Worm (Caenorhabditis elegans) whole organism, L1 larva: ENCODE results near the gene C06E4.3.

ENCODE experiments used
- C04F5.9 ChIP-seq: sonication (generic microtip); optimal IDR thresholded peaks from 2 replicates; lab custom pipeline; 2016; ENCODE audit warnings: missing genetic modification characterization, missing compliant biosample characterization
- C16A3.4 ChIP-seq: fragments of 150-350 bp; optimal IDR thresholded peaks from 2 replicates; lab custom pipeline; 2014; ENCODE audit warnings: missing biosample characterization, missing genetic modification characterization
- C34B4.2 ChIP-seq: sonication (generic microtip); optimal IDR thresholded peaks from 2 replicates; lab custom pipeline; 2017; ENCODE audit warnings: mild to moderate bottlenecking, missing genetic modification characterization, missing compliant biosample characterization
- F16B12.6 ChIP-seq: fragments of 150-350 bp; optimal IDR thresholded peaks from 2 replicates; lab custom pipeline; 2014; ENCODE audit warnings: missing biosample characterization, missing genetic modification characterization
- aly-2 ChIP-seq: fragments of 150-350 bp; optimal IDR thresholded peaks from 2 replicates; lab custom pipeline; 2014; ENCODE audit warnings: missing biosample characterization, missing genetic modification characterization
- ama-1 ChIP-seq: fragments of 150-350 bp; optimal IDR thresholded peaks from 2 replicates; lab custom pipeline; 2014
- blmp-1 ChIP-seq: fragments of 150-350 bp; optimal IDR thresholded peaks from 2 replicates; lab custom pipeline; 2014; ENCODE audit warnings: missing biosample characterization, missing genetic modification characterization
- ceh-8 ChIP-seq: fragments of 200-800 bp; sonication (Bioruptor generic); optimal IDR thresholded peaks from 2 replicates; lab custom pipeline; 2018; ENCODE audit warnings: mild to moderate bottlenecking, missing genetic modification characterization, moderate library complexity, missing compliant biosample characterization
- ceh-90 ChIP-seq: sonication (generic microtip); optimal IDR thresholded peaks from 2 replicates; lab custom pipeline; 2016; ENCODE audit warnings: missing genetic modification characterization, missing compliant biosample characterization
- ces-1 ChIP-seq: fragments of 150-350 bp; optimal IDR thresholded peaks from 2 replicates; lab custom pipeline; 2014; ENCODE audit warnings: missing biosample characterization, missing genetic modification reagents, missing genetic modification characterization
- dpl-1 ChIP-seq, 3 experiments: fragments of 150-350 bp in 2 of 3; sonication (generic microtip) in 1 of 3; optimal IDR thresholded peaks; 2 replicates each; lab custom pipeline; 2014 to 2017; ENCODE audit warnings: missing biosample characterization in 3 of 3, missing genetic modification characterization in 3 of 3, missing genetic modification reagents in 3 of 3
- dsc-1 ChIP-seq: sonication (generic microtip); optimal IDR thresholded peaks from 2 replicates; lab custom pipeline; 2016; ENCODE audit warnings: mild to moderate bottlenecking, missing genetic modification characterization, missing compliant biosample characterization
- efl-1 ChIP-seq, 4 experiments: fragments of 150-350 bp; optimal IDR thresholded peaks in 3 of 4; peaks in 1 of 4; 1 replicate in 1 of 4; 2 replicates in 3 of 4; lab custom pipeline; 2014; ENCODE audit warnings: missing biosample characterization in 2 of 4, missing genetic modification characterization in 2 of 4, missing genetic modification reagents in 2 of 4
- egl-13 ChIP-seq: sonication (generic microtip); optimal IDR thresholded peaks from 2 replicates; lab custom pipeline; 2016; ENCODE audit warnings: missing genotype, missing genetic modification reagents, missing genetic modification characterization, missing compliant biosample characterization
- egl-27 ChIP-seq, 2 experiments: fragments of 150-350 bp in 1 of 2; sonication (generic microtip); optimal IDR thresholded peaks; 3 replicates each; lab custom pipeline; 2017 to 2018; ENCODE audit warnings: missing biosample characterization in 2 of 2, missing genetic modification characterization in 2 of 2, missing genetic modification reagents in 2 of 2
- elt-3 ChIP-seq, 6 experiments: fragments of 150-350 bp in 1 of 6; sonication (generic microtip); optimal IDR thresholded peaks; 2 replicates each; lab custom pipeline; 2017 to 2018; ENCODE audit warnings: missing biosample characterization in 6 of 6, missing genetic modification characterization in 6 of 6, inconsistent platforms in 1 of 6
- fkh-10 ChIP-seq: sonication (generic microtip); optimal IDR thresholded peaks from 2 replicates; lab custom pipeline; 2017; ENCODE audit warnings: missing biosample characterization, missing genetic modification reagents, missing genetic modification characterization
- fkh-4 ChIP-seq: sonication (generic microtip); optimal IDR thresholded peaks from 2 replicates; lab custom pipeline; 2016; ENCODE audit warnings: missing compliant biosample characterization, missing genetic modification characterization, borderline replicate concordance
- fkh-8 ChIP-seq: sonication (generic microtip); optimal IDR thresholded peaks from 2 replicates; lab custom pipeline; 2016; ENCODE audit warnings: mild to moderate bottlenecking, missing genetic modification characterization, missing compliant biosample characterization
- grh-1 ChIP-seq: fragments of 200-800 bp; sonication (Bioruptor generic); IDR thresholded peaks from 2 replicates; pipeline ENCODE4 v1.3.6; 2022; ENCODE audit warnings: missing genetic modification reagents, missing genetic modification characterization, missing compliant biosample characterization
- hlh-17 ChIP-seq: fragments of 200-800 bp; sonication (Bioruptor generic); optimal IDR thresholded peaks from 2 replicates; lab custom pipeline; 2018; ENCODE audit warnings: missing genetic modification characterization, mild to moderate bottlenecking, missing compliant biosample characterization, moderate library complexity, borderline replicate concordance
- isw-1 ChIP-seq: fragments of 200-800 bp; sonication (Bioruptor generic); IDR thresholded peaks from 2 replicates; pipeline ENCODE4 v1.3.6; 2022; ENCODE audit warnings: missing genetic modification characterization, missing compliant biosample characterization
- jun-1 ChIP-seq: fragments of 150-350 bp; optimal IDR thresholded peaks from 2 replicates; lab custom pipeline; 2014; ENCODE audit warnings: missing biosample characterization, missing genetic modification reagents, missing genetic modification characterization
- lin-14 ChIP-seq: fragments of 200-800 bp; sonication (Bioruptor generic); optimal IDR thresholded peaks from 2 replicates; lab custom pipeline; 2018; ENCODE audit warnings: mild to moderate bottlenecking, missing genetic modification characterization, moderate library complexity, missing compliant biosample characterization
- lin-15B ChIP-seq: fragments of 150-350 bp; sonication (generic microtip); optimal IDR thresholded peaks from 3 replicates; lab custom pipeline; 2014; ENCODE audit warnings: missing biosample characterization, missing genetic modification characterization
- lin-39 ChIP-seq: fragments of 150-350 bp; optimal IDR thresholded peaks from 2 replicates; lab custom pipeline; 2014; ENCODE audit warnings: missing biosample characterization, missing genetic modification reagents, missing genetic modification characterization
- lsy-2 ChIP-seq, 2 experiments: fragments of 150-350 bp; optimal IDR thresholded peaks; 2 replicates each; lab custom pipeline; 2014; ENCODE audit warnings: missing biosample characterization in 2 of 2, missing genetic modification characterization in 2 of 2
- mef-2 ChIP-seq: fragments of 150-350 bp; optimal IDR thresholded peaks from 2 replicates; lab custom pipeline; 2014; ENCODE audit warnings: missing biosample characterization, missing genetic modification characterization
- nhr-11 ChIP-seq: fragments of 150-350 bp; optimal IDR thresholded peaks from 2 replicates; lab custom pipeline; 2014; ENCODE audit warnings: missing biosample characterization, missing genetic modification characterization
- nhr-12 ChIP-seq: sonication (generic microtip); optimal IDR thresholded peaks from 2 replicates; lab custom pipeline; 2017; ENCODE audit warnings: missing biosample characterization, missing genetic modification characterization
- nhr-20 ChIP-seq: sonication (generic microtip); optimal IDR thresholded peaks from 2 replicates; lab custom pipeline; 2016; ENCODE audit warnings: mild to moderate bottlenecking, missing genetic modification characterization, missing compliant biosample characterization
- nhr-237 ChIP-seq: fragments of 150-350 bp; optimal IDR thresholded peaks from 2 replicates; lab custom pipeline; 2014; ENCODE audit warnings: missing biosample characterization, missing genetic modification characterization
- nhr-47 ChIP-seq: sonication (generic microtip); optimal IDR thresholded peaks from 2 replicates; lab custom pipeline; 2016; ENCODE audit warnings: mild to moderate bottlenecking, missing genetic modification characterization, moderate library complexity, missing compliant biosample characterization
- nhr-84 ChIP-seq: sonication (generic microtip); optimal IDR thresholded peaks from 2 replicates; lab custom pipeline; 2017; ENCODE audit warnings: missing biosample characterization, missing genetic modification characterization
- pag-3 ChIP-seq: sonication (generic microtip); optimal IDR thresholded peaks from 2 replicates; lab custom pipeline; 2017; ENCODE audit warnings: missing genetic modification characterization, mild to moderate bottlenecking, missing compliant biosample characterization, antibody characterized with exemption, borderline replicate concordance; ENCODE audit not compliant: insufficient read depth
- pax-3 ChIP-seq: fragments of 200-800 bp; sonication (Bioruptor generic); optimal IDR thresholded peaks from 2 replicates; lab custom pipeline; 2018; ENCODE audit warnings: mild to moderate bottlenecking, missing genetic modification characterization, moderate library complexity, missing compliant biosample characterization
- skn-1 ChIP-seq: fragments of 150-350 bp; optimal IDR thresholded peaks from 2 replicates; lab custom pipeline; 2014; ENCODE audit warnings: missing biosample characterization, missing genetic modification characterization
- snu-23 ChIP-seq: sonication (generic microtip); optimal IDR thresholded peaks from 2 replicates; lab custom pipeline; 2016; ENCODE audit warnings: missing genetic modification characterization, missing compliant biosample characterization
- sox-4 ChIP-seq: sonication (generic microtip); optimal IDR thresholded peaks from 2 replicates; lab custom pipeline; 2016; ENCODE audit warnings: missing genetic modification characterization, missing compliant biosample characterization
- sptf-1 ChIP-seq: fragments of 150-350 bp; optimal IDR thresholded peaks from 2 replicates; lab custom pipeline; 2014; ENCODE audit warnings: missing biosample characterization, missing genetic modification characterization
- sup-37 ChIP-seq: fragments of 200-800 bp; sonication (Bioruptor generic); optimal IDR thresholded peaks from 2 replicates; lab custom pipeline; 2018; ENCODE audit warnings: mild to moderate bottlenecking, missing genetic modification characterization, missing compliant biosample characterization
- swsn-7 ChIP-seq: sonication (generic microtip); optimal IDR thresholded peaks from 2 replicates; lab custom pipeline; 2016; ENCODE audit warnings: missing genetic modification characterization, missing compliant biosample characterization
- unc-30 ChIP-seq: sonication (generic microtip); optimal IDR thresholded peaks from 2 replicates; lab custom pipeline; 2017; ENCODE audit warnings: missing biosample characterization, missing genetic modification characterization
- unc-62 ChIP-seq: fragments of 150-350 bp; optimal IDR thresholded peaks from 2 replicates; lab custom pipeline; 2014; ENCODE audit warnings: missing biosample characterization, missing genetic modification reagents, missing genetic modification characterization
- unc-86 ChIP-seq: sonication (generic microtip); optimal IDR thresholded peaks from 2 replicates; lab custom pipeline; 2016; ENCODE audit warnings: missing genetic modification characterization, missing compliant biosample characterization
- unc-98 ChIP-seq: fragments of 200-800 bp; sonication (Bioruptor generic); IDR thresholded peaks from 2 replicates; pipeline ENCODE4 v1.3.6; 2022; ENCODE audit warnings: missing genetic modification characterization, missing compliant biosample characterization
- xbp-1 ChIP-seq: sonication (generic microtip); optimal IDR thresholded peaks from 2 replicates; lab custom pipeline; 2016; ENCODE audit warnings: missing genetic modification characterization, missing compliant biosample characterization
- zag-1 ChIP-seq: fragments of 150-350 bp; optimal IDR thresholded peaks from 2 replicates; lab custom pipeline; 2014; ENCODE audit warnings: missing biosample characterization, missing genetic modification characterization
- zip-4 ChIP-seq: fragments of 200-800 bp; sonication (Bioruptor generic); optimal IDR thresholded peaks from 2 replicates; lab custom pipeline; 2018; ENCODE audit warnings: mild to moderate bottlenecking, missing genetic modification characterization, moderate library complexity, missing compliant biosample characterization
- ztf-4 ChIP-seq: fragments of 150-350 bp; optimal IDR thresholded peaks from 2 replicates; lab custom pipeline; 2014; ENCODE audit warnings: missing biosample characterization, missing genetic modification characterization

Gene C06E4.3

DNA sequence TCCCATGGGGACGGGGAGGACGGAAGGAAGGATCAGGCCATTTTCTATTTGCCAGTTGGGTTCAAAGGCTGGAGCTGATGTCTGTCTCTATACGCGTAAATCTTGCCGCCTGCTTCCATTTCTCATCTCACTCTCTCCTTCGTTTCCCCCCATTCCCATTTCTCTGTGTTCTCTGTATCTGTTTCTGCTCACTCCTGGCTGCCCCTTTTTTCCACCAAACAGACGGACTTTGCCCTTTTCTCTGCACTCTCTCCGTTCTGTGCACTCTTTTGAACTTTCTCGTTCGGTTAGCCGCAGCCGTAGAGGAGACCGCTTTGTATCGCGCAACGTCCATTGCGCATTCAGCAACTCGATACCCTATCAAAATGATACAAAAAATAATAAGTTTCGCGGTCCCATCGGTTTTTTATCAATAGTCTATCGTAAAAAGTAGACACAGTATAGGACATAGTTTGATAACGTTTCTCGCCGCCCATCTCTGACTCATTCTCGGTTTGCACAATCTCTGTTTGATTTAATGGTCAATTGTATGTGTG lies 25.2 kb upstream of the C06E4.3 start (continued):
- TF ChIP-seq hlh-17 (GFP tag; lab: Kevin White, UChicago) (no peak), lin-15B (no peak), unc-62 (GFP tag; lab: Kevin White, UChicago) (no peak), C04F5.9 (tag; lab: Kevin White, UChicago) (no peak), lin-14 (GFP tag; lab: Kevin White, UChicago) (peak; percentile 90), lin-39 (tag; lab: Kevin White, UChicago) (no peak), fkh-4 (no peak), sox-4 (tag; lab: Kevin White, UChicago) (no peak), egl-13 (tag; lab: Kevin White, UChicago) (peak; percentile 48), C16A3.4 (no peak), mef-2 (tag; lab: Kevin White, UChicago) (no peak), zag-1 (no peak), C34B4.2 (tag; lab: Kevin White, UChicago) (no peak), nhr-20 (tag; lab: Kevin White, UChicago) (peak; percentile 71), dsc-1 (tag; lab: Kevin White, UChicago) (peak; percentile 53), sptf-1 (tag; lab: Kevin White, UChicago) (no peak), blmp-1 (tag; lab: Kevin White, UChicago) (peak; percentile 56), fkh-8 (tag; lab: Kevin White, UChicago) (peak; percentile 75), ces-1 (GFP tag; lab: Kevin White, UChicago) (no peak), ceh-90 (tag; lab: Kevin White, UChicago) (no peak), ama-1 (no peak), nhr-11 (tag; lab: Kevin White, UChicago) (no peak), unc-98 (GFP tag; lab: Robert Waterston, UW) (no peak; the same call in 1 of the 2 replicates), ztf-4 (no peak), egl-27 (tag; optimal IDR thresholded peaks at IDR 0.05; lab: Kevin White, UChicago) (peak in 1 of 2 experiments; percentile 15), aly-2 (tag; lab: Kevin White, UChicago) (peak; percentile 0), elt-3 (tag; optimal IDR thresholded peaks at IDR 0.05; lab: Kevin White, UChicago) (peak in 2 of 6 experiments; percentile 67 to 79), nhr-84 (tag; lab: Kevin White, UChicago) (no peak), unc-86 (peak; percentile 7), nhr-12 (no peak), ceh-8 (no peak), zip-4 (no peak), sup-37 (GFP tag; lab: Kevin White, UChicago) (no peak), dpl-1 (GFP tag; optimal IDR thresholded peaks at IDR 0.05; lab: Kevin White, UChicago) (peak; percentile 15 to 37 (median 18)), F16B12.6 (no peak), unc-30 (tag; lab: Kevin White, UChicago) (no peak), pax-3 (tag; lab: Kevin White, UChicago) (no peak), nhr-237 (tag; lab: Kevin White, UChicago) (no peak), skn-1 (no peak), xbp-1 (peak; percentile 17), swsn-7 (tag; lab: Kevin White, UChicago) (peak; percentile 46), pag-3 (tag; lab: Kevin White, UChicago) (no peak), jun-1 (tag; lab: Kevin White, UChicago) (peak; percentile 36), isw-1 (GFP tag; lab: Robert Waterston, UW) (no peak), lsy-2 (tag; optimal IDR thresholded peaks at IDR 0.05; lab: Kevin White, UChicago) (peak; percentile 47 to 65), grh-1 (no peak), fkh-10 (GFP tag; lab: Kevin White, UChicago) (no peak), nhr-47 (tag; lab: Kevin White, UChicago) (peak; percentile 57), efl-1 (optimal IDR thresholded peaks at IDR 0.05; lab: Kevin White, UChicago) (peak; percentile 39 to 53), efl-1 (GFP tag; optimal IDR thresholded peaks at IDR 0.05 in 1 of 2; lab: Kevin White, UChicago) (peak; percentile 2 to 83), snu-23 (GFP tag; lab: Kevin White, UChicago) (peak; percentile 70)
- TF ChIP-seq, all 84 proteins: peak for 32
